Fruit fly (Drosophila melanogaster): ENCODE results near the gene CG42554.
A peak's percentile ranks its signal among the peaks of the same experiment; 100 is the strongest.

DNA sequence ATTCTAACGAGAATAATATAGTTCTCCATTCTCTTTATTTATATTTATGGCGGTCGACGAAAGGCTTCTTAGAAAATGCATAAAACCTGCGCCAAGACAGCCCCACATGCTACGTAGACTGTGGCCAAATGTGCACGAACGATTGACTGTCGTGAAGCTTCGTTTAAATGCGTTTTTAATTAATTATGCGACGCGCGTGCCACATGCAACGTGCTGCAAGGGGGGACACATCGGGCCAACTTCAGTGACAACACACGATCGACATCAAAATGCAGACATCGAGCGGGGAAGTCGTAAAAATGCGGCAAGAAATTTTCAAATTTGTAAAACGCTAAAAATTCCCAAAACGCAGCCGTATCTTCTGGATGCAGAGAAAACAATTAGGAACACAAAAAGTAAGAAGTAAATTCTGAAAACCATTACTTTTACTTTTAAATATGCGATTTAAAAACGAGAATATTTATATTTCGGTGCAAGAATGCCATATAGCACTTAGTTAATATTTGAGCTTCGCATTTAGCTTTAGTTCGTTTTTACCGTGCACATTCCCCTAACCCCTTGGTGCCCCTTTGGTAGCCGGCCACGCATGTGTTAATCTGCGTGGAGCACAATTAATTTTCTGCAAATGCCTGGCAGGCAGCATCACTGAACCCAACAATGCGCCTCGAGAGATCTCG lies 35.5 kb upstream of the CG42554 start:
- TF ChIP-seq net (GFP tag; optimal IDR thresholded peaks at IDR 0.05) (peak; percentile 34), salr (GFP tag; optimal IDR thresholded peaks at IDR 0.05) (peak in 1 of 2 experiments; percentile 57)

Measured in whole organism, prepupa.